Worm (Caenorhabditis elegans) whole organism, L4/young adult: ENCODE measurements around the gene nspe-6.

Experiments used
- W03F9.2 ChIP-seq: fragments of 150-350 bp; optimal IDR thresholded peaks from 2 replicates; lab custom pipeline; 2014; ENCODE audit warnings: missing biosample characterization, missing genetic modification characterization
- dao-5 ChIP-seq: sonication (generic microtip); optimal IDR thresholded peaks from 2 replicates; lab custom pipeline; 2016; ENCODE audit warnings: missing genotype, missing genetic modification characterization, moderate library complexity, missing compliant biosample characterization
- him-1 ChIP-seq: sonication (generic microtip); optimal IDR thresholded peaks from 2 replicates; lab custom pipeline; 2016; ENCODE audit warnings: missing genotype, missing genetic modification reagents, missing genetic modification characterization, missing compliant biosample characterization

nspe-6 gene

ce11 chrII:12606108-12606507 is 9.9 kb downstream of the nspe-6 start:
- no peak for TF ChIP-seq him-1 (tag; lab: Kevin White, UChicago)
- TF ChIP-seq dao-5 (tag; lab: Kevin White, UChicago): no peak
- TF ChIP-seq W03F9.2 (tag; lab: Kevin White, UChicago): no peak

ce11 chrII:12603667-12604621 is 12.0 kb downstream of the nspe-6 start, which contains the start of the genes ceh-100 and lips-15:
Gene ceh-100 (minus strand): TSS chrII:12603680.
Gene lips-15 (plus strand): TSS chrII:12604386.
- no peak for TF ChIP-seq dao-5 (tag; lab: Kevin White, UChicago)
- TF ChIP-seq W03F9.2 (tag; lab: Kevin White, UChicago): no peak
- no peak for TF ChIP-seq him-1 (tag; lab: Kevin White, UChicago)

- TF ChIP-seq W03F9.2 (tag; lab: Kevin White, UChicago) (no peak), dao-5 (tag; lab: Kevin White, UChicago) (no peak), him-1 (tag; lab: Kevin White, UChicago) (no peak)
Observed at ce11 chrII:12580952-12581351, 35.0 kb downstream of the nspe-6 start, which contains the start of gene clec-4. Gene clec-4 (minus strand): TSS chrII:12581113.

ce11 chrII:12577754-12578153 is 38.2 kb downstream of the nspe-6 start, which contains the start of gene clec-8:
Gene clec-8 (minus strand): TSS chrII:12578061.
- no peak for TF ChIP-seq him-1 (tag; lab: Kevin White, UChicago)
- TF ChIP-seq W03F9.2 (tag; lab: Kevin White, UChicago): no peak
- no peak for TF ChIP-seq dao-5 (tag; lab: Kevin White, UChicago)

- no peak for TF ChIP-seq dao-5 (tag; lab: Kevin White, UChicago)
- TF ChIP-seq W03F9.2 (tag; lab: Kevin White, UChicago): no peak
- TF ChIP-seq him-1 (tag; lab: Kevin White, UChicago): no peak
Observed at ce11 chrII:12574668-12575067, 41.3 kb downstream of the nspe-6 start, which contains the start of gene Y38E10A.3. Gene Y38E10A.3 (minus strand): TSS chrII:12574768.

ce11 chrII:12573541-12573940 is 42.4 kb downstream of the nspe-6 start, which contains the start of gene Y38E10A.2:
Gene Y38E10A.2 (minus strand): TSS chrII:12573641.
- no peak for TF ChIP-seq dao-5 (tag; lab: Kevin White, UChicago)
- no peak for TF ChIP-seq him-1 (tag; lab: Kevin White, UChicago)

ce11 chrII:12572760-12573159 is 43.2 kb downstream of the nspe-6 start, which contains the start of gene Y38E10A.35:
Gene Y38E10A.35 (minus strand): TSS chrII:12572860.
- no peak for TF ChIP-seq dao-5 (tag; lab: Kevin White, UChicago)
- TF ChIP-seq him-1 (tag; lab: Kevin White, UChicago): no peak
- TF ChIP-seq W03F9.2 (tag; lab: Kevin White, UChicago): no peak

- TF ChIP-seq him-1 (tag; lab: Kevin White, UChicago) (no peak), W03F9.2 (tag; lab: Kevin White, UChicago) (no peak), dao-5 (tag; lab: Kevin White, UChicago) (no peak)
Observed at ce11 chrII:12570523-12570922, 45.5 kb downstream of the nspe-6 start, which contains the start of gene Y38E10A.1. Gene Y38E10A.1 (minus strand): TSS chrII:12570623.

ce11 chrII:12565851-12566250 is 50.1 kb downstream of the nspe-6 start, which contains the start of gene F49C5.7:
Gene F49C5.7 (plus strand): TSS chrII:12566151.
- TF ChIP-seq W03F9.2 (tag; lab: Kevin White, UChicago): no peak
- no peak for TF ChIP-seq him-1 (tag; lab: Kevin White, UChicago)
- TF ChIP-seq dao-5 (tag; lab: Kevin White, UChicago): no peak
